Fruit fly (Drosophila melanogaster) whole organism, adult: ENCODE measurements around the gene Nepl3.

Experiments
- CG11617 ChIP-seq: fragments of 200-800 bp; sonication (Bioruptor generic); optimal IDR thresholded peaks from 2 replicates; lab custom pipeline; 2017; ENCODE audit warnings: mild to moderate bottlenecking, missing biosample characterization, missing genetic modification reagents, missing genetic modification characterization
- CG12768 ChIP-seq: fragments of 200-800 bp; sonication (Bioruptor generic); optimal IDR thresholded peaks from 2 replicates; lab custom pipeline; 2017; ENCODE audit warnings: missing biosample characterization, missing genetic modification characterization, mild to moderate bottlenecking, moderate library complexity, missing genetic modification reagents
- CG14711 ChIP-seq: fragments of 200-800 bp; sonication (Bioruptor generic); optimal IDR thresholded peaks from 2 replicates; lab custom pipeline; 2018; ENCODE audit warnings: missing biosample characterization, mild to moderate bottlenecking, missing genetic modification characterization, moderate library complexity
- CG1620 ChIP-seq: fragments of 200-800 bp; sonication (Bioruptor generic); optimal IDR thresholded peaks from 2 replicates; lab custom pipeline; 2016; ENCODE audit warnings: missing biosample characterization, missing genetic modification characterization
- CG33017 ChIP-seq: fragments of 200-800 bp; sonication (Bioruptor generic); optimal IDR thresholded peaks from 2 replicates; lab custom pipeline; 2018; ENCODE audit warnings: missing biosample characterization, mild to moderate bottlenecking, missing genetic modification characterization, moderate library complexity
- CG5204 ChIP-seq: fragments of 200-800 bp; sonication (Bioruptor generic); optimal IDR thresholded peaks from 2 replicates; lab custom pipeline; 2016; ENCODE audit warnings: missing biosample characterization, missing genetic modification characterization
- CG7045 ChIP-seq: fragments of 200-800 bp; sonication (Bioruptor generic); optimal IDR thresholded peaks from 2 replicates; lab custom pipeline; 2017; ENCODE audit warnings: missing biosample characterization, mild to moderate bottlenecking, missing genetic modification characterization
- CG7101 ChIP-seq: fragments of 200-800 bp; sonication (Bioruptor generic); optimal IDR thresholded peaks from 2 replicates; lab custom pipeline; 2018; ENCODE audit warnings: missing biosample characterization, mild to moderate bottlenecking, missing genetic modification characterization, moderate library complexity
- Clk ChIP-seq: fragments of 200-800 bp; sonication (Bioruptor generic); optimal IDR thresholded peaks from 2 replicates; lab custom pipeline; 2017; ENCODE audit warnings: missing biosample characterization, missing genetic modification characterization
- Crg-1 ChIP-seq: fragments of 200-800 bp; sonication (Bioruptor generic); optimal IDR thresholded peaks from 2 replicates; lab custom pipeline; 2016; ENCODE audit warnings: missing biosample characterization, missing genetic modification characterization
- Hr96 ChIP-seq: fragments of 200-800 bp; sonication (Bioruptor generic); optimal IDR thresholded peaks from 2 replicates; lab custom pipeline; 2016; ENCODE audit warnings: missing biosample characterization, missing genetic modification characterization
- Mnt ChIP-seq: fragments of 200-800 bp; sonication (Bioruptor generic); optimal IDR thresholded peaks from 2 replicates; lab custom pipeline; 2016; ENCODE audit warnings: missing biosample characterization, mild to moderate bottlenecking, missing genetic modification characterization
- bab1 ChIP-seq: fragments of 200-800 bp; sonication (Bioruptor generic); optimal IDR thresholded peaks from 3 replicates; lab custom pipeline; 2019; ENCODE audit warnings: missing biosample characterization, mild to moderate bottlenecking, missing genetic modification characterization, moderate library complexity
- cic ChIP-seq: fragments of 200-800 bp; sonication (Bioruptor generic); optimal IDR thresholded peaks from 2 replicates; lab custom pipeline; 2017; ENCODE audit warnings: missing biosample characterization, mild to moderate bottlenecking, missing genetic modification characterization, moderate library complexity
- cnc ChIP-seq, 2 experiments: fragments of >200 bp; optimal IDR thresholded peaks; 2 replicates each; lab custom pipeline; 2017
- kay ChIP-seq: fragments of 200-800 bp; sonication (Bioruptor generic); peaks from one replicate; lab custom pipeline; 2016; ENCODE audit warnings: missing biosample characterization, missing genetic modification characterization, borderline replicate concordance
- ovo ChIP-seq: fragments of 200-800 bp; sonication (Bioruptor generic); optimal IDR thresholded peaks from 2 replicates; lab custom pipeline; 2016; ENCODE audit warnings: missing biosample characterization, missing genetic modification characterization
- pad ChIP-seq: fragments of 200-800 bp; sonication (Bioruptor generic); optimal IDR thresholded peaks from 3 replicates; lab custom pipeline; 2017; ENCODE audit warnings: missing biosample characterization, missing genetic modification characterization, mild to moderate bottlenecking, moderate library complexity, missing genetic modification reagents
- tj ChIP-seq: fragments of 200-800 bp; sonication (Bioruptor generic); optimal IDR thresholded peaks from 3 replicates; lab custom pipeline; 2017; ENCODE audit warnings: missing biosample characterization, mild to moderate bottlenecking, missing genetic modification characterization, moderate library complexity
- toe ChIP-seq: fragments of 200-800 bp; sonication (Bioruptor generic); optimal IDR thresholded peaks from 2 replicates; lab custom pipeline; 2016; ENCODE audit warnings: missing biosample characterization, missing genetic modification characterization

The Nepl3 gene

dm6 chr2L:5093772-5094350, 35.8 kb upstream of the Nepl3 start, which contains the start of gene CG5828:
TSS of gene CG5828 (plus strand) at chr2L:5093976.
- TF ChIP-seq ovo (GFP tag; lab: Kevin White, UChicago), result peak; percentile 60
- TF ChIP-seq pad (GFP tag; lab: Kevin White, UChicago), result no peak
- TF ChIP-seq bab1 (GFP tag; lab: Kevin White, UChicago), result peak; percentile 21

dm6 chr2L:5092992-5093695, 35.1 kb upstream of the Nepl3 start, which contains the start of gene Pgant5:
TSS of gene Pgant5 (minus strand) at chr2L:5093592.
- TF ChIP-seq Clk (GFP tag; lab: Kevin White, UChicago), result no peak
- TF ChIP-seq pad (GFP tag; lab: Kevin White, UChicago), result peak; percentile 4
- TF ChIP-seq CG7101 (tag; lab: Kevin White, UChicago), result peak; percentile 3
- TF ChIP-seq CG1620 (GFP tag; lab: Kevin White, UChicago), result peak; percentile 42
- TF ChIP-seq CG33017 (tag; lab: Kevin White, UChicago), result peak; percentile 57
- no peak for TF ChIP-seq ovo (GFP tag; lab: Kevin White, UChicago)
- peak; percentile 63 for TF ChIP-seq Hr96 (GFP tag; lab: Kevin White, UChicago)
- no peak for TF ChIP-seq kay (GFP tag; lab: Kevin White, UChicago)
- TF ChIP-seq tj, result peak; percentile 52
- TF ChIP-seq CG12768 (GFP tag; lab: Kevin White, UChicago), result peak; percentile 50
- TF ChIP-seq CG7045, result peak; percentile 27
- no peak for TF ChIP-seq cnc (optimal IDR thresholded peaks at IDR 0.05; lab: Kevin White, UChicago)
- TF ChIP-seq cic (GFP tag; lab: Kevin White, UChicago), result peak; percentile 55
- peak; percentile 29 for TF ChIP-seq CG11617 (GFP tag; lab: Kevin White, UChicago)
- no peak for TF ChIP-seq CG14711 (tag; lab: Kevin White, UChicago)
- no peak for TF ChIP-seq bab1 (GFP tag; lab: Kevin White, UChicago)
- TF ChIP-seq CG5204 (GFP tag; lab: Kevin White, UChicago), result no peak
- TF ChIP-seq toe (GFP tag; lab: Kevin White, UChicago), result no peak
- no peak for TF ChIP-seq Crg-1 (GFP tag; lab: Kevin White, UChicago)
- TF ChIP-seq Mnt (GFP tag; lab: Kevin White, UChicago), result peak; percentile 49

- no peak for TF ChIP-seq CG33017 (tag; lab: Kevin White, UChicago)
- TF ChIP-seq bab1 (GFP tag; lab: Kevin White, UChicago), result no peak
- no peak for TF ChIP-seq Crg-1 (GFP tag; lab: Kevin White, UChicago)
- no peak for TF ChIP-seq CG11617 (GFP tag; lab: Kevin White, UChicago)
- no peak for TF ChIP-seq cic (GFP tag; lab: Kevin White, UChicago)
- TF ChIP-seq Clk (GFP tag; lab: Kevin White, UChicago), result no peak
- TF ChIP-seq ovo (GFP tag; lab: Kevin White, UChicago), result no peak
- no peak for TF ChIP-seq CG7045
- TF ChIP-seq Hr96 (GFP tag; lab: Kevin White, UChicago), result no peak
- no peak for TF ChIP-seq cnc (optimal IDR thresholded peaks at IDR 0.05; lab: Kevin White, UChicago)
- no peak for TF ChIP-seq CG14711 (tag; lab: Kevin White, UChicago)
Observed at dm6 chr2L:5092597-5092991, 34.5 kb upstream of the Nepl3 start.

dm6 chr2L:5092145-5092544, 34.1 kb upstream of the Nepl3 start:
- peak; percentile 13 for TF ChIP-seq CG12768 (GFP tag; lab: Kevin White, UChicago)
- no peak for TF ChIP-seq CG33017 (tag; lab: Kevin White, UChicago)

dm6 chr2L:5090352-5090751, 32.3 kb upstream of the Nepl3 start:
- no peak for TF ChIP-seq Hr96 (GFP tag; lab: Kevin White, UChicago)
- TF ChIP-seq Clk (GFP tag; lab: Kevin White, UChicago), result no peak
- no peak for TF ChIP-seq CG12768 (GFP tag; lab: Kevin White, UChicago)
- TF ChIP-seq CG5204 (GFP tag; lab: Kevin White, UChicago), result no peak
- no peak for TF ChIP-seq cic (GFP tag; lab: Kevin White, UChicago)
- no peak for TF ChIP-seq toe (GFP tag; lab: Kevin White, UChicago)
- TF ChIP-seq pad (GFP tag; lab: Kevin White, UChicago), result no peak
- TF ChIP-seq kay (GFP tag; lab: Kevin White, UChicago), result no peak
- no peak for TF ChIP-seq cnc (optimal IDR thresholded peaks at IDR 0.05; lab: Kevin White, UChicago)
- no peak for TF ChIP-seq CG14711 (tag; lab: Kevin White, UChicago)
- TF ChIP-seq bab1 (GFP tag; lab: Kevin White, UChicago), result no peak
- TF ChIP-seq Mnt (GFP tag; lab: Kevin White, UChicago), result no peak
- TF ChIP-seq CG7045, result no peak
- TF ChIP-seq CG7101 (tag; lab: Kevin White, UChicago), result no peak
- no peak for TF ChIP-seq ovo (GFP tag; lab: Kevin White, UChicago)

- TF ChIP-seq tj (peak; percentile 94), toe (GFP tag; lab: Kevin White, UChicago) (no peak)
Observed at dm6 chr2L:5089642-5090041, 31.6 kb upstream of the Nepl3 start.
